Fruit fly (Drosophila melanogaster) whole organism, pupa: Measurements from ENCODE around the gene CG13482.
A peak's percentile ranks its signal among the peaks of the same experiment; 100 is the strongest.

Experiments
- CG10348 ChIP-seq: fragments of 200-800 bp; sonication (Bioruptor generic); IDR thresholded peaks from 2 replicates; pipeline ENCODE4 v1.3.6; 2022; ENCODE audit warnings: missing biosample characterization, missing genetic modification characterization
- CG12605 ChIP-seq: fragments of 200-800 bp; sonication (Bioruptor generic); IDR thresholded peaks from 2 replicates; pipeline ENCODE4 v1.3.6; 2022; ENCODE audit warnings: missing biosample characterization, missing genetic modification characterization
- CG13204 ChIP-seq: fragments of 200-800 bp; sonication (Bioruptor generic); optimal IDR thresholded peaks from 2 replicates; lab custom pipeline; 2018; ENCODE audit warnings: missing biosample characterization, mild to moderate bottlenecking, missing genetic modification characterization, moderate library complexity
- CG14655 ChIP-seq: fragments of 200-800 bp; sonication (Bioruptor generic); optimal IDR thresholded peaks from 3 replicates; lab custom pipeline; 2017; ENCODE audit warnings: mild to moderate bottlenecking, missing biosample characterization, missing genetic modification reagents, missing genetic modification characterization
- CG15710 ChIP-seq: fragments of 200-800 bp; sonication (Bioruptor generic); optimal IDR thresholded peaks from 2 replicates; lab custom pipeline; 2018; ENCODE audit warnings: missing biosample characterization, mild to moderate bottlenecking, missing genetic modification characterization, moderate library complexity
- CG17806 ChIP-seq: fragments of 200-800 bp; sonication (Bioruptor generic); optimal IDR thresholded peaks from 2 replicates; lab custom pipeline; 2018; ENCODE audit warnings: missing biosample characterization, mild to moderate bottlenecking, missing genetic modification characterization, moderate library complexity
- CG32121 ChIP-seq: fragments of 200-800 bp; sonication (Bioruptor generic); IDR thresholded peaks from 2 replicates; pipeline ENCODE4 v1.3.6; 2022; ENCODE audit warnings: missing biosample characterization, missing genetic modification characterization
- CG34367 ChIP-seq: fragments of 200-800 bp; sonication (Bioruptor generic); optimal IDR thresholded peaks from 2 replicates; lab custom pipeline; 2018; ENCODE audit warnings: missing biosample characterization, mild to moderate bottlenecking, missing genetic modification characterization
- CG4496 ChIP-seq: fragments of 200-800 bp; sonication (Bioruptor generic); IDR thresholded peaks from 3 replicates; pipeline ENCODE4 v1.3.6; 2022; ENCODE audit warnings: missing biosample characterization, missing genetic modification characterization
- CG8159 ChIP-seq: fragments of 200-800 bp; sonication (Bioruptor generic); optimal IDR thresholded peaks from 3 replicates; lab custom pipeline; 2018; ENCODE audit warnings: missing biosample characterization, mild to moderate bottlenecking, missing genetic modification characterization, moderate library complexity
- CG8301 ChIP-seq: fragments of 200-800 bp; sonication (Bioruptor generic); optimal IDR thresholded peaks from 2 replicates; lab custom pipeline; 2018; ENCODE audit warnings: missing biosample characterization, mild to moderate bottlenecking, missing genetic modification characterization
- CG9948 ChIP-seq: fragments of 200-800 bp; sonication (Bioruptor generic); optimal IDR thresholded peaks from 2 replicates; lab custom pipeline; 2018; ENCODE audit warnings: missing biosample characterization, mild to moderate bottlenecking, missing genetic modification characterization, moderate library complexity
- D1 ChIP-seq: fragments of 200-800 bp; sonication (Bioruptor generic); optimal IDR thresholded peaks from 2 replicates; lab custom pipeline; 2018; ENCODE audit warnings: missing biosample characterization, mild to moderate bottlenecking, missing genetic modification characterization, moderate library complexity
- EcR ChIP-seq: fragments of 200-800 bp; sonication (Bioruptor generic); optimal IDR thresholded peaks from 3 replicates; lab custom pipeline; 2019; ENCODE audit warnings: missing biosample characterization, missing genetic modification characterization, mild to moderate bottlenecking, moderate library complexity, missing genetic modification reagents
- Ets98B ChIP-seq: fragments of 200-800 bp; sonication (Bioruptor generic); IDR thresholded peaks from 2 replicates; pipeline ENCODE4 v1.3.6; 2022; ENCODE audit warnings: missing biosample characterization, missing genetic modification characterization
- Pif1A ChIP-seq: fragments of 200-800 bp; sonication (Bioruptor generic); optimal IDR thresholded peaks from 3 replicates; lab custom pipeline; 2016; ENCODE audit warnings: missing biosample characterization, missing genetic modification characterization
- Pif1B ChIP-seq: fragments of 200-800 bp; sonication (Bioruptor generic); optimal IDR thresholded peaks from 3 replicates; lab custom pipeline; 2016; ENCODE audit warnings: missing biosample characterization, missing genetic modification characterization
- Snoo ChIP-seq: fragments of 200-800 bp; sonication (Bioruptor generic); optimal IDR thresholded peaks from 3 replicates; lab custom pipeline; 2017; ENCODE audit warnings: missing biosample characterization, mild to moderate bottlenecking, missing genetic modification characterization, inconsistent platforms
- fd96Ca ChIP-seq: fragments of 200-800 bp; sonication (Bioruptor generic); IDR thresholded peaks from 3 replicates; pipeline ENCODE4 v1.3.6; 2022; ENCODE audit warnings: missing biosample characterization, missing genetic modification characterization
- gl ChIP-seq: fragments of 200-800 bp; sonication (Bioruptor generic); optimal IDR thresholded peaks from 2 replicates; lab custom pipeline; 2018; ENCODE audit warnings: missing biosample characterization, mild to moderate bottlenecking, missing genetic modification characterization
- rn ChIP-seq: fragments of 200-800 bp; sonication (Bioruptor generic); IDR thresholded peaks from 2 replicates; pipeline ENCODE4 v1.3.6; 2022; ENCODE audit warnings: missing biosample characterization, missing genetic modification characterization

Gene CG13482

dm6 chr3L:14329042-14329441 is at the start of gene CG13482:
Gene CG13482, plus strand, starts transcription at chr3L:14329346.
- TF ChIP-seq Snoo (tag; lab: Kevin White, UChicago) (no peak), CG12605 (GFP tag; lab: Robert Waterston, UW) (no peak), CG8301 (tag; lab: Kevin White, UChicago) (no peak), Pif1B (GFP tag; lab: Kevin White, UChicago) (no peak), CG8159 (tag; lab: Kevin White, UChicago) (no peak), EcR (no peak), CG32121 (GFP tag; lab: Robert Waterston, UW) (no peak), CG10348 (GFP tag; lab: Robert Waterston, UW) (no peak), D1 (tag; lab: Kevin White, UChicago) (no peak), CG13204 (GFP tag; lab: Kevin White, UChicago) (no peak), Pif1A (GFP tag; lab: Kevin White, UChicago) (no peak), gl (no peak), Ets98B (GFP tag; lab: Robert Waterston, UW) (no peak), CG4496 (GFP tag; lab: Robert Waterston, UW) (no peak), CG34367 (tag; lab: Kevin White, UChicago) (no peak), CG17806 (tag; lab: Kevin White, UChicago) (no peak), rn (GFP tag; lab: Robert Waterston, UW) (no peak)

- TF ChIP-seq CG15710 (tag; lab: Kevin White, UChicago) (no peak), D1 (tag; lab: Kevin White, UChicago) (no peak), CG8301 (tag; lab: Kevin White, UChicago) (no peak), fd96Ca (GFP tag; lab: Robert Waterston, UW) (no peak), gl (no peak), CG10348 (GFP tag; lab: Robert Waterston, UW) (no peak), CG12605 (GFP tag; lab: Robert Waterston, UW) (no peak), CG13204 (GFP tag; lab: Kevin White, UChicago) (no peak), EcR (no peak)
These were observed 47.0 kb upstream of the CG13482 start for dm6 chr3L:14282139-14282538.

- TF ChIP-seq Ets98B (GFP tag; lab: Robert Waterston, UW) (no peak), D1 (tag; lab: Kevin White, UChicago) (no peak), Snoo (tag; lab: Kevin White, UChicago) (no peak), CG17806 (tag; lab: Kevin White, UChicago) (no peak), rn (GFP tag; lab: Robert Waterston, UW) (no peak), gl (no peak), CG4496 (GFP tag; lab: Robert Waterston, UW) (no peak), CG8301 (tag; lab: Kevin White, UChicago) (no peak), CG32121 (GFP tag; lab: Robert Waterston, UW) (no peak), EcR (no peak), CG9948 (tag; lab: Kevin White, UChicago) (no peak), Pif1A (GFP tag; lab: Kevin White, UChicago) (no peak), CG13204 (GFP tag; lab: Kevin White, UChicago) (no peak), CG10348 (GFP tag; lab: Robert Waterston, UW) (no peak), Pif1B (GFP tag; lab: Kevin White, UChicago) (no peak), CG8159 (tag; lab: Kevin White, UChicago) (no peak), CG15710 (tag; lab: Kevin White, UChicago) (no peak)
These were observed 41.3 kb upstream of the CG13482 start for dm6 chr3L:14287832-14288231.

- TF ChIP-seq Pif1A (GFP tag; lab: Kevin White, UChicago) (no peak), CG17806 (tag; lab: Kevin White, UChicago) (no peak), Pif1B (GFP tag; lab: Kevin White, UChicago) (no peak), CG32121 (GFP tag; lab: Robert Waterston, UW) (no peak), CG13204 (GFP tag; lab: Kevin White, UChicago) (no peak), Ets98B (GFP tag; lab: Robert Waterston, UW) (no peak), CG8159 (tag; lab: Kevin White, UChicago) (no peak), CG4496 (GFP tag; lab: Robert Waterston, UW) (peak; percentile 50; the same call in 1 of the 3 replicates), gl (no peak), CG9948 (tag; lab: Kevin White, UChicago) (peak; percentile 2), CG14655 (GFP tag; lab: Kevin White, UChicago) (peak; percentile 69), CG12605 (GFP tag; lab: Robert Waterston, UW) (peak; percentile 24; the same call in 1 of the 2 replicates), EcR (no peak), CG34367 (tag; lab: Kevin White, UChicago) (no peak), Snoo (tag; lab: Kevin White, UChicago) (no peak), rn (GFP tag; lab: Robert Waterston, UW) (no peak), CG15710 (tag; lab: Kevin White, UChicago) (no peak), D1 (tag; lab: Kevin White, UChicago) (no peak), CG10348 (GFP tag; lab: Robert Waterston, UW) (no peak), fd96Ca (GFP tag; lab: Robert Waterston, UW) (no peak), CG8301 (tag; lab: Kevin White, UChicago) (peak; percentile 80)
- TF ChIP-seq, all 21 proteins: peak for 5
These were observed 32.7 kb upstream of the CG13482 start for dm6 chr3L:14296433-14296832.

dm6 chr3L:14297482-14297881 is 31.7 kb upstream of the CG13482 start:
- TF ChIP-seq Ets98B (GFP tag; lab: Robert Waterston, UW) = peak; percentile 74
- TF ChIP-seq CG8301 (tag; lab: Kevin White, UChicago) = peak; percentile 81
- TF ChIP-seq Pif1B (GFP tag; lab: Kevin White, UChicago) = peak; percentile 47
- no peak for TF ChIP-seq rn (GFP tag; lab: Robert Waterston, UW)
- peak; percentile 63 for TF ChIP-seq CG15710 (tag; lab: Kevin White, UChicago)
- no peak for TF ChIP-seq fd96Ca (GFP tag; lab: Robert Waterston, UW)
- TF ChIP-seq CG17806 (tag; lab: Kevin White, UChicago) = peak; percentile 73
- no peak for TF ChIP-seq EcR
- peak; percentile 84 for TF ChIP-seq CG4496 (GFP tag; lab: Robert Waterston, UW)
- TF ChIP-seq CG34367 (tag; lab: Kevin White, UChicago) = peak; percentile 43
- peak; percentile 56 for TF ChIP-seq Snoo (tag; lab: Kevin White, UChicago)
- peak; percentile 82 for TF ChIP-seq CG9948 (tag; lab: Kevin White, UChicago)
- peak; percentile 51 for TF ChIP-seq gl
- TF ChIP-seq CG14655 (GFP tag; lab: Kevin White, UChicago) = peak; percentile 84
- no peak for TF ChIP-seq CG13204 (GFP tag; lab: Kevin White, UChicago)
- peak; percentile 65 for TF ChIP-seq CG12605 (GFP tag; lab: Robert Waterston, UW)
- no peak for TF ChIP-seq CG32121 (GFP tag; lab: Robert Waterston, UW)
- peak; percentile 82 for TF ChIP-seq CG8159 (tag; lab: Kevin White, UChicago)
- TF ChIP-seq CG10348 (GFP tag; lab: Robert Waterston, UW) = no peak
- peak; percentile 40 for TF ChIP-seq D1 (tag; lab: Kevin White, UChicago)
- peak; percentile 72 for TF ChIP-seq Pif1A (GFP tag; lab: Kevin White, UChicago)
